Fruit fly (Drosophila melanogaster) whole organism, prepupa: Measurements from ENCODE around the gene Proc.

ENCODE experiments used
- Blimp-1 ChIP-seq: fragments of 200-800 bp; sonication (Bioruptor generic); optimal IDR thresholded peaks from 3 replicates; lab custom pipeline; 2017; ENCODE audit warnings: missing biosample characterization, missing genetic modification characterization, mild to moderate bottlenecking, moderate library complexity, missing genetic modification reagents
- CG10631 ChIP-seq: fragments of 200-800 bp; sonication (Bioruptor generic); optimal IDR thresholded peaks from 2 replicates; lab custom pipeline; 2016; ENCODE audit warnings: missing biosample characterization, missing genetic modification characterization
- CG32006 ChIP-seq: fragments of 200-800 bp; sonication (Bioruptor generic); optimal IDR thresholded peaks from 3 replicates; lab custom pipeline; 2017; ENCODE audit warnings: missing biosample characterization, mild to moderate bottlenecking, missing genetic modification characterization
- CG3919 ChIP-seq: fragments of 200-800 bp; sonication (Bioruptor generic); optimal IDR thresholded peaks from 3 replicates; lab custom pipeline; 2016; ENCODE audit warnings: missing biosample characterization, missing genetic modification characterization
- CG6854 ChIP-seq: fragments of 200-800 bp; sonication (Bioruptor generic); optimal IDR thresholded peaks from 2 replicates; lab custom pipeline; 2017; ENCODE audit warnings: missing biosample characterization, mild to moderate bottlenecking, missing genetic modification characterization
- CG8632 ChIP-seq: fragments of 200-800 bp; sonication (Bioruptor generic); optimal IDR thresholded peaks from 3 replicates; lab custom pipeline; 2016; ENCODE audit warnings: missing biosample characterization, missing genetic modification characterization
- Eip75B ChIP-seq: fragments of 200-800 bp; sonication (Bioruptor generic); optimal IDR thresholded peaks from 3 replicates; lab custom pipeline; 2016; ENCODE audit warnings: missing biosample characterization, missing genetic modification characterization
- Eip78C ChIP-seq: fragments of 200-800 bp; sonication (Bioruptor generic); peaks from one replicate; lab custom pipeline; 2016; ENCODE audit warnings: missing biosample characterization, missing genetic modification characterization
- Ets21C ChIP-seq: fragments of 200-800 bp; sonication (Bioruptor generic); optimal IDR thresholded peaks from 3 replicates; lab custom pipeline; 2016; ENCODE audit warnings: missing biosample characterization, missing genetic modification characterization
- Ets96B ChIP-seq: fragments of 200-800 bp; optimal IDR thresholded peaks from 2 replicates; lab custom pipeline; 2019; ENCODE audit warnings: missing biosample characterization, mild to moderate bottlenecking, missing genetic modification characterization, moderate library complexity
- Gug ChIP-seq: fragments of 200-800 bp; sonication (Bioruptor generic); IDR thresholded peaks from 2 replicates; pipeline ENCODE4 v1.3.6; 2022; ENCODE audit warnings: missing biosample characterization, missing genetic modification characterization
- Lpt ChIP-seq: fragments of 200-800 bp; sonication (Bioruptor generic); optimal IDR thresholded peaks from 3 replicates; lab custom pipeline; 2016; ENCODE audit warnings: missing biosample characterization, missing genetic modification characterization
- OdsH ChIP-seq: fragments of 200-800 bp; sonication (Bioruptor generic); optimal IDR thresholded peaks from 3 replicates; lab custom pipeline; 2016; ENCODE audit warnings: missing biosample characterization, missing genetic modification characterization
- achi ChIP-seq: fragments of 200-800 bp; sonication (Bioruptor generic); optimal IDR thresholded peaks from 3 replicates; lab custom pipeline; 2016; ENCODE audit warnings: missing biosample characterization, missing genetic modification characterization
- cyc ChIP-seq: fragments of 200-800 bp; sonication (Bioruptor generic); optimal IDR thresholded peaks from 3 replicates; lab custom pipeline; 2016; ENCODE audit warnings: missing biosample characterization, missing genetic modification characterization
- dac ChIP-seq: fragments of 200-800 bp; sonication (Bioruptor generic); optimal IDR thresholded peaks from 2 replicates; lab custom pipeline; 2017; ENCODE audit warnings: missing biosample characterization, mild to moderate bottlenecking, missing genetic modification characterization
- dsx ChIP-seq: fragments of 200-800 bp; optimal IDR thresholded peaks from 3 replicates; lab custom pipeline; 2019; ENCODE audit warnings: missing biosample characterization, mild to moderate bottlenecking, missing genetic modification characterization, moderate library complexity; ENCODE audit not compliant: poor library complexity, severe bottlenecking
- fd85E ChIP-seq: fragments of 200-800 bp; sonication (Bioruptor generic); optimal IDR thresholded peaks from 3 replicates; lab custom pipeline; 2016; ENCODE audit warnings: missing biosample characterization, missing genetic modification characterization
- lz ChIP-seq: fragments of 200-800 bp; sonication (Bioruptor generic); optimal IDR thresholded peaks from 3 replicates; lab custom pipeline; 2016; ENCODE audit warnings: missing biosample characterization, missing genetic modification characterization
- net ChIP-seq: fragments of 200-800 bp; sonication (Bioruptor generic); optimal IDR thresholded peaks from 3 replicates; lab custom pipeline; 2016; ENCODE audit warnings: missing biosample characterization, missing genetic modification characterization
- vri ChIP-seq: fragments of 200-800 bp; sonication (Bioruptor generic); optimal IDR thresholded peaks from 3 replicates; lab custom pipeline; 2016; ENCODE audit warnings: missing biosample characterization, mild to moderate bottlenecking, missing genetic modification characterization

The Proc gene

dm6 chr2L:7821279-7821848 lies 49.9 kb downstream of the Proc start (continued):
- TF ChIP-seq cyc (GFP tag; lab: Kevin White, UChicago) (peak; percentile 59), CG32006 (GFP tag; lab: Kevin White, UChicago) (no peak), Ets96B (tag; lab: Kevin White, UChicago) (peak; percentile 10), CG3919 (GFP tag; lab: Kevin White, UChicago) (peak; percentile 67), Lpt (GFP tag; lab: Kevin White, UChicago) (peak; percentile 17), Eip75B (peak; percentile 10), Ets21C (GFP tag; lab: Kevin White, UChicago) (peak; percentile 46), achi (GFP tag; lab: Kevin White, UChicago) (peak; percentile 52), Blimp-1 (GFP tag; lab: Kevin White, UChicago) (peak; percentile 30), lz (GFP tag; lab: Kevin White, UChicago) (peak; percentile 63), Eip78C (peak; percentile 83), CG8632 (GFP tag; lab: Kevin White, UChicago) (peak; percentile 49), dsx (GFP tag; lab: Kevin White, UChicago) (peak; percentile 54), Gug (GFP tag; lab: Robert Waterston, UW) (peak; percentile 40; the same call in 1 of the 2 replicates), net (peak; percentile 48), OdsH (GFP tag; lab: Kevin White, UChicago) (peak; percentile 50)
- TF ChIP-seq, all 60 proteins: peak for 40

dm6 chr2L:7820851-7821250 lies 50.4 kb downstream of the Proc start, which contains the start of gene CG7115:
TSS of gene CG7115 (plus strand) at chr2L:7821151.
- TF ChIP-seq dac (GFP tag; lab: Kevin White, UChicago) (no peak), CG10631 (GFP tag; lab: Kevin White, UChicago) (no peak), net (no peak), fd85E (GFP tag; lab: Kevin White, UChicago) (no peak)

dm6 chr2L:7820408-7820807 lies 50.8 kb downstream of the Proc start:
- TF ChIP-seq CG10631 (GFP tag; lab: Kevin White, UChicago): no peak
- no peak for TF ChIP-seq CG6854 (GFP tag; lab: Kevin White, UChicago)
- TF ChIP-seq Ets21C (GFP tag; lab: Kevin White, UChicago): no peak
- peak; percentile 11 for TF ChIP-seq vri (GFP tag; lab: Kevin White, UChicago)
